Worm (Caenorhabditis elegans): Measurements from ENCODE around the gene R160.3.

The R160.3 gene

DNA sequence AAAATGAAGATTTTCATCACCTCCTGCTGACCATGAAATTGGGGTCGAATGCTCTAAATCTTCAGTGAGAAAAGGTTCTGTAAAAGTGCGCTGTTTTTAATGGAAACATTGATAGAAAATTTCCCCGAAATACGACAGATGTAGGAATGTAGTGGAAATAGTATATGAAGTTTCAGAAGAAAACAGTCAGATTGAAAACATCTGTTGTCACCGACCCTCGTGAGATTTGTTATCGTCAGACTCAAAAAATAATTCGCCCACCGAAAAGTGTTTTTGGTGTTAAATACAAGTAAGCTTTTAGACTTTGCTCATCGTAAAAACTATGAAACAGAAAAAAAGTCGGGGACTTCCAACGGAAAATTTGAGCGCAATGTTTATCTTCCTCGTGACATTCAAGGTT is 1.3 kb downstream of the R160.3 start, which contains the start of gene F14H12.8:
Gene F14H12.8, minus strand, starts transcription at position 101 of the 400 bp plus-strand sequence.
- TF ChIP-seq pax-1 (tag; optimal IDR thresholded peaks at IDR 0.05): no peak

DNA sequence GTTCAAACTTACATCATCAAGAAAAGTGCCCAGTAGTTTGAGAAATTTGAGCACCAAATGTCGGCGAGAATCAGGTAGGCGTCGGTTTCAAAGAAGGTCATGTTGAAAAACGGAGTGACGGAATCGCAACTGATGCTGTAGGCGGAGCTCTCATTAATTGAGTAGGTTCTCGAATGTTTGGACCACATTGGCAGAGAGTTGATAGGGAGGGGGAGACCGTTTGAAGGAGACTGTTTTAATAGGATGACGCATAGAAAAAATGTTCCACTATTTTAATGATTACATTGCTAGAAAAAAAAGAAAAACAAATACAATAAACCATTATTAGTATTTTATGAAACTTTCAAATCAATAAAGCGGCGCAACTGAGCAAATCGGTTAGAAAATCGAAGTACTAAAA is 2.9 kb downstream of the R160.3 start, which contains the start of gene F14H12.17:
Gene F14H12.17, minus strand, starts transcription at position 101 of the 400 bp plus-strand sequence.
- no peak for TF ChIP-seq ceh-45 (GFP tag; IDR thresholded peaks at IDR 0.05)
- TF ChIP-seq syd-9 (tag; optimal IDR thresholded peaks at IDR 0.05): no peak

DNA sequence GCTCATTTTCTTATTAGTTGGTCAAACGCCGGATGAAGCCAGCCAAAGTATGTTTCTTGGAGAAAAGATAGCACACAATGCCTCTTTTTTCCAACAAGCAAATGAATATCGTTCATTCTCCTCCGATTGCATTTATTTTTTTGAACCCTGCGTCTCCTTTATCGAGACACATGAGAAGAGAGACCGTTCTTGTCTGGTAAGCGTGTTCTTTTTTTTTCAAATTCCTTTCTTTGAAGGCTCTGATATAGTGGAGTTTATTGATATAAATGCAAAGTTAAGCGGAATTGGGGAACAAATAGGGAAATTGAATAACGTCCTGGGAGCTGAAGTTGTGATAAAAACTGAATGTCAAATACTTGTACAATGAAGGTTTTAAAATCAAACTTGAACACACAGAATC is 3.6 kb downstream of the R160.3 start, which contains the start of gene F14H12.7:
Gene F14H12.7, minus strand, starts transcription at position 101 of the 400 bp plus-strand sequence.
- no peak for TF ChIP-seq eyg-1 (tag; optimal IDR thresholded peaks at IDR 0.05)
- TF ChIP-seq ceh-45 (GFP tag; IDR thresholded peaks at IDR 0.05): no peak
- TF ChIP-seq rnt-1 (tag; optimal IDR thresholded peaks at IDR 0.05): no peak
- no peak for TF ChIP-seq fkh-6 (tag; optimal IDR thresholded peaks at IDR 0.05)
- TF ChIP-seq syd-9 (tag; optimal IDR thresholded peaks at IDR 0.05): no peak
- no peak for TF ChIP-seq ceh-18 (tag; optimal IDR thresholded peaks at IDR 0.05)
- no peak for TF ChIP-seq K02D7.2 (tag; optimal IDR thresholded peaks at IDR 0.05)
- TF ChIP-seq dve-1 (tag; optimal IDR thresholded peaks at IDR 0.05): no peak
- TF ChIP-seq ceh-14 (tag; optimal IDR thresholded peaks at IDR 0.05): no peak
- TF ChIP-seq che-1 (tag; optimal IDR thresholded peaks at IDR 0.05): no peak
- no peak for TF ChIP-seq sox-2 (GFP tag; IDR thresholded peaks at IDR 0.05)
- no peak for TF ChIP-seq pha-2 (tag; optimal IDR thresholded peaks at IDR 0.05)
- TF ChIP-seq pax-1 (tag; optimal IDR thresholded peaks at IDR 0.05): no peak
- no peak for TF ChIP-seq sdc-2 (tag; optimal IDR thresholded peaks at IDR 0.05)
- no peak for TF ChIP-seq hlh-6 (tag; optimal IDR thresholded peaks at IDR 0.05)
- no peak for TF ChIP-seq unc-3 (GFP tag; conservative IDR thresholded peaks at IDR 0.05)
- TF ChIP-seq unc-3 (tag; optimal IDR thresholded peaks at IDR 0.05): no peak
- no peak for TF ChIP-seq fax-1 (tag; optimal IDR thresholded peaks at IDR 0.05)

DNA sequence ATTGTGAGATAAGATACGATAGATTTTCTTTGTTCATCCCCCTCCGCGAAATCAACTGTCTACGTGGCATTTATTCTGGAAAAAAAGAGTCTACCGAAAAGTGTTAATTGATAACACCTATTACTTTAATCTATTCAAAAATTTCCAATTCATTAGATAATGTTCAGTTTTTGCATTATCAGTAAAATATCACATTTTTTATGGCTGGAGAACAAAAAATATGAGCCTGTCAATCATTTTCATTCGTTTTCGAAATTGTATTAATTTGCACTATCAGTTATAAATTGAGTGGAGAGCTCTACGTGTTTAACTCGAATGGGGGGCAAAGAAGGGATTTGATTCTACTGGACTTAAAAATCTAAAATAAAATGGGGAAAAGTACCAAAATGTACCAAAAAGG is 7.1 kb downstream of the R160.3 start:
- TF ChIP-seq ztf-16 (tag; optimal IDR thresholded peaks at IDR 0.05) (no peak), che-1 (tag; optimal IDR thresholded peaks at IDR 0.05) (no peak), syd-9 (tag; optimal IDR thresholded peaks at IDR 0.05) (no peak)

DNA sequence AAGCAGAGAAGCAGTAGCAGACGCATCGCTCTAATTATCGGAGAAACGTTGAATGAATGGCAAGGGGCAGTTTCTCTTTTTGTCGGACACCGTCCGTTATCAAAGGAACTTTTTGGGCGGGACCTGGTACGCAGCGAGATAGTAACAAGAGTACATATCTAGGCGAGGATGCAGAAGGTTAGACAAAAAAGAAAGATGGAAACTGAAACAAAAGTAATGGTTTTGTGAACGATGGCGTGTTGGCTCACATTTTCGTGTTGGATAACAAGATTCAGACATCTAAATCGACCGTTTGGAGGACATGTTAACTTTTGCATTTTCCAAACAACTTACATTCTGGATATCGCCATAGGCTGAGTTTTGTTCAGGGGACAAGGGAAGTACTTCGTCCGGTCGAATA is 8.7 kb downstream of the R160.3 start, which contains the start of gene F14H12.6:
Gene F14H12.6, minus strand, starts transcription at position 101 of the 400 bp plus-strand sequence.
- TF ChIP-seq sox-2 (GFP tag; IDR thresholded peaks at IDR 0.05): no peak
- no peak for TF ChIP-seq ttx-3 (tag; optimal IDR thresholded peaks at IDR 0.05)
- no peak for TF ChIP-seq rnt-1 (tag; optimal IDR thresholded peaks at IDR 0.05)
- no peak for TF ChIP-seq mec-3 (tag; optimal IDR thresholded peaks at IDR 0.05; ENCODE audit: borderline replicate concordance)
- TF ChIP-seq pros-1 (tag; optimal IDR thresholded peaks at IDR 0.05): no peak
- no peak for TF ChIP-seq hlh-13 (GFP tag; optimal IDR thresholded peaks at IDR 0.05)
- TF ChIP-seq ets-4 (tag; optimal IDR thresholded peaks at IDR 0.05): no peak
- TF ChIP-seq ceh-18 (tag; optimal IDR thresholded peaks at IDR 0.05): no peak
- no peak for TF ChIP-seq dmd-4 (tag; optimal IDR thresholded peaks at IDR 0.05; ENCODE audit: borderline replicate concordance)
- TF ChIP-seq ceh-31 (tag; optimal IDR thresholded peaks at IDR 0.05): no peak
- no peak for TF ChIP-seq elt-2 (tag; optimal IDR thresholded peaks at IDR 0.05)

DNA sequence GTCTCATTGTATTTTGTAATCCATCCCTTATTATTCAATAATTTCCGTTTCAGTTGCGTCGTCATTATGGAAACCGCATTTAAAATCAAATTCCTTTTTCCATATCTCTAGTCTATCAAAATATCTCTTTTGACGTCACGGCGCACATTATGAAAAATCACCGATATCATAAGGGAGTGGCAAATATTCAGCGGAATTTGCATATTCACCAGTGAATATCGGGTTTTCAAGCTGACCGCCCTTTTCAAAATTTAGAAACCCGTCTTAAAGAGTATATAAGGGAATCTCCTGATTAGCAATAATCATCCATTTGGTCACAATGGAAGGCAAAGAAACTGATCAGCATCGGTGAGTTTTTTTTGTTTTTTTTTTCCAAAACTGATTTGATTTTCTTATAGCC is 12.8 kb downstream of the R160.3 start, which contains the start of gene col-165:
Gene col-165, plus strand, starts transcription at position 301 of the 400 bp plus-strand sequence.
- TF ChIP-seq ceh-18 (tag; optimal IDR thresholded peaks at IDR 0.05): no peak
- TF ChIP-seq F13H6.1 (tag; optimal IDR thresholded peaks at IDR 0.05): no peak
- TF ChIP-seq odd-2 (tag; optimal IDR thresholded peaks at IDR 0.05): no peak
- no peak for TF ChIP-seq hlh-6 (tag; optimal IDR thresholded peaks at IDR 0.05)
- no peak for TF ChIP-seq K09A11.1 (tag; optimal IDR thresholded peaks at IDR 0.05; ENCODE audit: insufficient read depth)
- TF ChIP-seq C38D4.7 (GFP tag; optimal IDR thresholded peaks at IDR 0.05): no peak
- TF ChIP-seq dmd-4 (tag; optimal IDR thresholded peaks at IDR 0.05; ENCODE audit: borderline replicate concordance): no peak
- TF ChIP-seq unc-55 (GFP tag; optimal IDR thresholded peaks at IDR 0.05): no peak
- no peak for TF ChIP-seq fkh-6 (tag; optimal IDR thresholded peaks at IDR 0.05)
- no peak for TF ChIP-seq rnt-1 (tag; optimal IDR thresholded peaks at IDR 0.05)
